Fruit fly (Drosophila melanogaster) S2 (cell line): ENCODE data around the gene CG12290.

Experiments used
- CG8478 ChIP-seq: fragments of >200 bp; optimal IDR thresholded peaks from 2 replicates; lab custom pipeline; 2018
- CTCF ChIP-seq, 2 experiments: fragments of >200 bp; optimal IDR thresholded peaks; 2 replicates each; lab custom pipeline; 2018

DNA sequence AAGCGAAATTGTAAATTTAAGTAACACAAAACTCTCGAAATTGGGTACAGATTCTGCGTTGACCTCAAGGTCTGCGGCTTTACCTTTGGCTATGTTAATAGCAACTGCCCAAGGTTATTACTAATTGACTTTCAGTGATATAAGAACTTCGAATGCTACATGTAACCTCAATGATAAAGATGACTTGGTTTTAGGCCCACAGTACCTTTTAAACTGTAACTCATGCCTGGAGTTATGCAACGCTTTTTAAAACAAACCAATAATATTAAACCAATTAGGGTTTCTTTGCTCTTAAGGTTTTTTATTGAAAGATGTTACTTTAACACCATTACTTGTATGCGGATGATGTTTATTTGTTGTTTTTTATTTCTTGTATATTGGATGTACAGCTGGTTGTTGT lies 23.7 kb downstream of the CG12290 start:
- TF ChIP-seq CTCF (optimal IDR thresholded peaks at IDR 0.05; lab: Kevin White, UChicago): no peak
- TF ChIP-seq CG8478 (lab: Kevin White, UChicago): no peak
